Fruit fly (Drosophila melanogaster): Measurements from ENCODE around the gene Nup43.

dm6 chr3R:18404713-18405112 lies 38.3 kb downstream of the Nup43 start, which contains the start of gene CG7685:
- TF ChIP-seq CTCF (optimal IDR thresholded peaks at IDR 0.05) (no peak), CG8478 (optimal IDR thresholded peaks at IDR 0.05) (no peak)
